Fruit fly (Drosophila melanogaster) whole organism, pupa: ENCODE data around the gene Cp19.
A peak's percentile ranks its signal among the peaks of the same experiment; 100 is the strongest.

Source experiments
- CG10348 ChIP-seq: fragments of 200-800 bp; sonication (Bioruptor generic); IDR thresholded peaks from 2 replicates; pipeline ENCODE4 v1.3.6; 2022; ENCODE audit warnings: missing biosample characterization, missing genetic modification characterization
- CG12605 ChIP-seq: fragments of 200-800 bp; sonication (Bioruptor generic); IDR thresholded peaks from 2 replicates; pipeline ENCODE4 v1.3.6; 2022; ENCODE audit warnings: missing biosample characterization, missing genetic modification characterization
- CG13204 ChIP-seq: fragments of 200-800 bp; sonication (Bioruptor generic); optimal IDR thresholded peaks from 2 replicates; lab custom pipeline; 2018; ENCODE audit warnings: missing biosample characterization, mild to moderate bottlenecking, missing genetic modification characterization, moderate library complexity
- CG14655 ChIP-seq: fragments of 200-800 bp; sonication (Bioruptor generic); optimal IDR thresholded peaks from 3 replicates; lab custom pipeline; 2017; ENCODE audit warnings: mild to moderate bottlenecking, missing biosample characterization, missing genetic modification reagents, missing genetic modification characterization
- CG15710 ChIP-seq: fragments of 200-800 bp; sonication (Bioruptor generic); optimal IDR thresholded peaks from 2 replicates; lab custom pipeline; 2018; ENCODE audit warnings: missing biosample characterization, mild to moderate bottlenecking, missing genetic modification characterization, moderate library complexity
- CG17806 ChIP-seq: fragments of 200-800 bp; sonication (Bioruptor generic); optimal IDR thresholded peaks from 2 replicates; lab custom pipeline; 2018; ENCODE audit warnings: missing biosample characterization, mild to moderate bottlenecking, missing genetic modification characterization, moderate library complexity
- CG32121 ChIP-seq: fragments of 200-800 bp; sonication (Bioruptor generic); IDR thresholded peaks from 2 replicates; pipeline ENCODE4 v1.3.6; 2022; ENCODE audit warnings: missing biosample characterization, missing genetic modification characterization
- CG34367 ChIP-seq: fragments of 200-800 bp; sonication (Bioruptor generic); optimal IDR thresholded peaks from 2 replicates; lab custom pipeline; 2018; ENCODE audit warnings: missing biosample characterization, mild to moderate bottlenecking, missing genetic modification characterization
- CG4496 ChIP-seq: fragments of 200-800 bp; sonication (Bioruptor generic); IDR thresholded peaks from 3 replicates; pipeline ENCODE4 v1.3.6; 2022; ENCODE audit warnings: missing biosample characterization, missing genetic modification characterization
- CG8159 ChIP-seq: fragments of 200-800 bp; sonication (Bioruptor generic); optimal IDR thresholded peaks from 3 replicates; lab custom pipeline; 2018; ENCODE audit warnings: missing biosample characterization, mild to moderate bottlenecking, missing genetic modification characterization, moderate library complexity
- CG8301 ChIP-seq: fragments of 200-800 bp; sonication (Bioruptor generic); optimal IDR thresholded peaks from 2 replicates; lab custom pipeline; 2018; ENCODE audit warnings: missing biosample characterization, mild to moderate bottlenecking, missing genetic modification characterization
- CG9948 ChIP-seq: fragments of 200-800 bp; sonication (Bioruptor generic); optimal IDR thresholded peaks from 2 replicates; lab custom pipeline; 2018; ENCODE audit warnings: missing biosample characterization, mild to moderate bottlenecking, missing genetic modification characterization, moderate library complexity
- D1 ChIP-seq: fragments of 200-800 bp; sonication (Bioruptor generic); optimal IDR thresholded peaks from 2 replicates; lab custom pipeline; 2018; ENCODE audit warnings: missing biosample characterization, mild to moderate bottlenecking, missing genetic modification characterization, moderate library complexity
- EcR ChIP-seq: fragments of 200-800 bp; sonication (Bioruptor generic); optimal IDR thresholded peaks from 3 replicates; lab custom pipeline; 2019; ENCODE audit warnings: missing biosample characterization, missing genetic modification characterization, mild to moderate bottlenecking, moderate library complexity, missing genetic modification reagents
- Ets98B ChIP-seq: fragments of 200-800 bp; sonication (Bioruptor generic); IDR thresholded peaks from 2 replicates; pipeline ENCODE4 v1.3.6; 2022; ENCODE audit warnings: missing biosample characterization, missing genetic modification characterization
- Pif1A ChIP-seq: fragments of 200-800 bp; sonication (Bioruptor generic); optimal IDR thresholded peaks from 3 replicates; lab custom pipeline; 2016; ENCODE audit warnings: missing biosample characterization, missing genetic modification characterization
- Pif1B ChIP-seq: fragments of 200-800 bp; sonication (Bioruptor generic); optimal IDR thresholded peaks from 3 replicates; lab custom pipeline; 2016; ENCODE audit warnings: missing biosample characterization, missing genetic modification characterization
- Snoo ChIP-seq: fragments of 200-800 bp; sonication (Bioruptor generic); optimal IDR thresholded peaks from 3 replicates; lab custom pipeline; 2017; ENCODE audit warnings: missing biosample characterization, mild to moderate bottlenecking, missing genetic modification characterization, inconsistent platforms
- fd96Ca ChIP-seq: fragments of 200-800 bp; sonication (Bioruptor generic); IDR thresholded peaks from 3 replicates; pipeline ENCODE4 v1.3.6; 2022; ENCODE audit warnings: missing biosample characterization, missing genetic modification characterization
- gl ChIP-seq: fragments of 200-800 bp; sonication (Bioruptor generic); optimal IDR thresholded peaks from 2 replicates; lab custom pipeline; 2018; ENCODE audit warnings: missing biosample characterization, mild to moderate bottlenecking, missing genetic modification characterization
- rn ChIP-seq: fragments of 200-800 bp; sonication (Bioruptor generic); IDR thresholded peaks from 2 replicates; pipeline ENCODE4 v1.3.6; 2022; ENCODE audit warnings: missing biosample characterization, missing genetic modification characterization

Cp19 gene

DNA sequence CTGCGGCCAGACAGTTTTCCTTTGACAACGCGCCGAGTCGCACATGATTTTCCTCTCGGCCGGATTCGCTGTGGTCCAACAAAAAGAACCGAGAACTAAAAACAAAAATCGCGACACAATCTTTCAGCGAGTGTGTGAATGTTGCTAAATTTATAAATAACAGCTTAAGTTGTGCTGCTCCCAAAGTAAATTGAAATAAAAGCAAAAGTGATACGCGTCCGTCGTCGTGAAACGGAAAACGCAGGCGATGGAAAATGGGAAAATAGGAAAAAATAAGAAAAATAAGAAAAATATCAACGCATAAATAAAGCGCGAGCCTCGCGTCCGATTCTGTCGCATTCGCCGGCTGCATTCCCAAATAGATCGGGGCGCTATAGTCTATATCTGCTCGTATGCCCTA, 23.9 kb downstream of the Cp19 start, which contains the start of gene Fhos:
Gene Fhos, plus strand, starts transcription at position 28 of the 400 bp plus-strand sequence.
- TF ChIP-seq D1 (tag; lab: Kevin White, UChicago) (no peak), Ets98B (GFP tag; lab: Robert Waterston, UW) (peak; percentile 24; the same call in 1 of the 2 replicates), CG8301 (tag; lab: Kevin White, UChicago) (peak; percentile 21), CG8159 (tag; lab: Kevin White, UChicago) (no peak), CG15710 (tag; lab: Kevin White, UChicago) (no peak), fd96Ca (no peak), CG14655 (GFP tag; lab: Kevin White, UChicago) (peak; percentile 3), EcR (GFP tag; lab: Kevin White, UChicago) (no peak), Pif1B (GFP tag; lab: Kevin White, UChicago) (no peak), rn (no peak), gl (tag; lab: Kevin White, UChicago) (no peak), CG4496 (GFP tag; lab: Robert Waterston, UW) (no peak), CG9948 (tag; lab: Kevin White, UChicago) (no peak), CG17806 (tag; lab: Kevin White, UChicago) (no peak), CG34367 (no peak), CG32121 (GFP tag; lab: Robert Waterston, UW) (peak; percentile 30; the same call in 1 of the 2 replicates), Snoo (tag; lab: Kevin White, UChicago) (no peak), CG12605 (GFP tag; lab: Robert Waterston, UW) (peak; percentile 50; the same call in 1 of the 2 replicates), Pif1A (GFP tag; lab: Kevin White, UChicago) (no peak), CG13204 (no peak)

- TF ChIP-seq gl (tag; lab: Kevin White, UChicago) (no peak), CG10348 (no peak), CG8301 (tag; lab: Kevin White, UChicago) (no peak), CG13204 (no peak), rn (no peak), Pif1A (GFP tag; lab: Kevin White, UChicago) (no peak), CG15710 (tag; lab: Kevin White, UChicago) (no peak), fd96Ca (no peak), D1 (tag; lab: Kevin White, UChicago) (no peak), EcR (GFP tag; lab: Kevin White, UChicago) (no peak), CG4496 (GFP tag; lab: Robert Waterston, UW) (no peak), Snoo (tag; lab: Kevin White, UChicago) (no peak), CG8159 (tag; lab: Kevin White, UChicago) (no peak), CG32121 (GFP tag; lab: Robert Waterston, UW) (no peak), CG14655 (GFP tag; lab: Kevin White, UChicago) (no peak)
These were observed 26.0 kb downstream of the Cp19 start, which contains the start of gene CG6576 for dm6 chr3L:8755689-8756088. TSS of gene CG6576 (plus strand) at chr3L:8755989.

- TF ChIP-seq CG32121 (GFP tag; lab: Robert Waterston, UW) (peak; percentile 78), CG10348 (no peak), CG8301 (tag; lab: Kevin White, UChicago) (no peak), CG12605 (GFP tag; lab: Robert Waterston, UW) (peak; percentile 21; the same call in 1 of the 2 replicates), CG34367 (no peak), fd96Ca (peak; percentile 12; the same call in 1 of the 3 replicates), Pif1A (GFP tag; lab: Kevin White, UChicago) (peak; percentile 10), Ets98B (GFP tag; lab: Robert Waterston, UW) (peak; percentile 64), CG15710 (tag; lab: Kevin White, UChicago) (peak; percentile 8)
These were observed 33.4 kb downstream of the Cp19 start for dm6 chr3L:8763037-8763454.

dm6 chr3L:8763794-8764193, 34.1 kb downstream of the Cp19 start:
- TF ChIP-seq Snoo (tag; lab: Kevin White, UChicago) (peak; percentile 32), CG10348 (no peak)

DNA sequence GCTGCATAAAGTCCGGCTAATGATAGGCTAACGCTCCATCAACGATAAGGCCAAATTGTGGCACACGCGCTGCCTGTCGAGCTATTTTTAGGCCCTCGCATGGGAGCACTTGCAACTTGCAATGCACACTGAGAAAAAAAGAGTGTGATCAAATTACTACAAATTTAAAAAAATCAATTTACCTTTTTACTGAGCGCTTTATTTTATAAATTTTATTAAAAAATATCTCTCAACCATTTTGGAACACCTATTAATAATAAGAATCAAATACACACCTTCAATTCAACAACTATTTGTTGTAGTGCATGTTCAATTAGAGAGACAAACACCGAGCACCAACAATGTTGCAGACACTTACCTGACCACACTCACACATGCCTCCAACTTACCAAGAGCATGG, 35.8 kb downstream of the Cp19 start:
- no peak for TF ChIP-seq Snoo (tag; lab: Kevin White, UChicago)
- peak; percentile 71 for TF ChIP-seq CG17806 (tag; lab: Kevin White, UChicago)
- peak; percentile 19 for TF ChIP-seq CG34367
- peak; percentile 91 for TF ChIP-seq rn
- TF ChIP-seq D1 (tag; lab: Kevin White, UChicago): no peak
- peak; percentile 66 for TF ChIP-seq CG9948 (tag; lab: Kevin White, UChicago)
- TF ChIP-seq fd96Ca: peak; percentile 70
- TF ChIP-seq CG10348: peak; percentile 66
- no peak for TF ChIP-seq CG8159 (tag; lab: Kevin White, UChicago)
- TF ChIP-seq Ets98B (GFP tag; lab: Robert Waterston, UW): peak; percentile 96
- peak; percentile 32 for TF ChIP-seq Pif1B (GFP tag; lab: Kevin White, UChicago)
- peak; percentile 85 for TF ChIP-seq CG8301 (tag; lab: Kevin White, UChicago)
- peak; percentile 97 for TF ChIP-seq CG32121 (GFP tag; lab: Robert Waterston, UW)
- TF ChIP-seq CG12605 (GFP tag; lab: Robert Waterston, UW): peak; percentile 96
- peak; percentile 96 for TF ChIP-seq CG4496 (GFP tag; lab: Robert Waterston, UW)

- TF ChIP-seq CG8301 (tag; lab: Kevin White, UChicago) (peak; percentile 91), CG8159 (tag; lab: Kevin White, UChicago) (peak; percentile 98), gl (tag; lab: Kevin White, UChicago) (peak; percentile 84), CG14655 (GFP tag; lab: Kevin White, UChicago) (peak; percentile 99), Pif1B (GFP tag; lab: Kevin White, UChicago) (peak; percentile 89), D1 (tag; lab: Kevin White, UChicago) (peak; percentile 63), EcR (GFP tag; lab: Kevin White, UChicago) (peak; percentile 48), CG17806 (tag; lab: Kevin White, UChicago) (peak; percentile 90), Snoo (tag; lab: Kevin White, UChicago) (peak; percentile 94), Pif1A (GFP tag; lab: Kevin White, UChicago) (peak; percentile 94), fd96Ca (peak; percentile 98), CG4496 (GFP tag; lab: Robert Waterston, UW) (peak; percentile 97), rn (peak; percentile 95), CG13204 (peak; percentile 94), Ets98B (GFP tag; lab: Robert Waterston, UW) (peak; percentile 92), CG32121 (GFP tag; lab: Robert Waterston, UW) (peak; percentile 92), CG34367 (peak; percentile 97), CG15710 (tag; lab: Kevin White, UChicago) (peak; percentile 95), CG12605 (GFP tag; lab: Robert Waterston, UW) (peak; percentile 69), CG9948 (tag; lab: Kevin White, UChicago) (peak; percentile 98), CG10348 (peak; percentile 95)
- TF ChIP-seq, all 21 proteins: peak for 21
These were observed 36.4 kb downstream of the Cp19 start for dm6 chr3L:8765969-8766538.
